Fruit fly (Drosophila melanogaster): Measurements from ENCODE around the gene upd2.

DNA sequence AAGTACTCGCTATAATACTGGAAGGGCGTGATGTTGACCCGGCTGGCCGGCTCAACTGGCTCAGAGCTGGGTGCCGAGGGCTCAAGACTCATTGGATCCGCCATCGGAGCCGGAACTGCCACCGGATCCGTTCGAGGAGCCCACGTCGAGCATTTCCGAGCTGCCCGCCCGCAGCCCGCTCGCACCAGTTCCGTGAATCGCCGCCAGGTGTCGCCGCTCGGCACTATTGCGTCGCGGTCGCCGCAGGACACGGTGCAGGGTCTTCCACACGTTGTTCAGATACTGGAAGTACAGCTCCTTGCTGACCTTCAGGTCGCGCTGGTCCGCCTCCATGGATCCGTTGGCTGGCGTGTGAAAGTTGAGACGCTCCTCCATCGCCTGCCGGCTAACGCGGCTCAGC, 1.8 kb downstream of the upd2 start:
- TF ChIP-seq insv (optimal IDR thresholded peaks at IDR 0.05) (no peak), psq (optimal IDR thresholded peaks at IDR 0.05) (no peak)

All from Kc167 (cell line).